Fruit fly (Drosophila melanogaster) ovary, adult (tissue): ENCODE data around the gene her.

Source experiments
- CG17801 ChIP-seq: fragments of 200-800 bp; optimal IDR thresholded peaks from 2 replicates; lab custom pipeline; 2019; ENCODE audit warnings: missing biosample characterization, mild to moderate bottlenecking, missing genetic modification characterization, moderate library complexity; ENCODE audit not compliant: partially characterized antibody

The her gene

dm6 chr2L:16676651-16677359 lies at the start of gene her, which contains the start of gene Trpgamma:
her (plus strand) TSS chr2L:16677185.
Trpgamma (minus strand) TSS chr2L:16676701.
- TF ChIP-seq CG17801 (GFP tag; lab: Kevin White, UChicago) = peak; percentile 41

DNA sequence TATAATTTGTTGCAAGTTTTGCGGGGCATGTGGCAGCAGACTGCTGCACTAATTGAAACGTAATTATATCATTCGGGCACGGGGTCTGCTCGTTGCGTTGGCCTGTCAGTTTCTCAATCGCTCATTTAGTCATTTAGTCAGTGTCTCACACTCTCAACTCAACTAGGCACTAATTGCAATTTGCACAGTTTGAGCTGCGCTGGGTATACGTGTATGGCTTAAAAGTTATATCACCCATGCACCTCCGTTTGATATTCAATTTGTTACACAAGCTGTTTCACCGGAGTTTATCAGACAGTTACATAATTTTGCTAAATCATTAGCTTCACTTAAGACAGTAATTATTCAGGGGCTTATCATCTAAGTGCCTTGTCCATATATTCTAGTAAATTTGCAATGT lies 49.0 kb upstream of the her start:
- no peak for TF ChIP-seq CG17801 (GFP tag; lab: Kevin White, UChicago)

DNA sequence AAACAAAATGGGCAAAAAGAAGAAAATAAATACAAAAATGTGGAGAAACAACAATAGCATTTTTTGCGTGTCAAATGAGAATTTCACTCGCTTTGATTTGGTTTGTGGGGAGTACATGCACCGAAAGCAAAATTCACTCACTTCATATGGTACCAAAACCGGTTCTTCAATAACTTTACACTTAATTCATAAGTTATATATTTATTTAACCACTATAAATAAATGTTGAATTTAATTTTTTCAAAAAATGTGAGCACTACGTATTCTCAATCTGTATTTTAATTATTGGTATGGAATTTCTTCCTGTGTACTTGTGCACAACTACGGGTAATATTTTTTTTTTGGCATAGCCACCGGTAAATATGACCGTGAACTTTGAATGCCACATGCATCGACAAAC lies 47.8 kb upstream of the her start:
- no peak for TF ChIP-seq CG17801 (GFP tag; lab: Kevin White, UChicago)

DNA sequence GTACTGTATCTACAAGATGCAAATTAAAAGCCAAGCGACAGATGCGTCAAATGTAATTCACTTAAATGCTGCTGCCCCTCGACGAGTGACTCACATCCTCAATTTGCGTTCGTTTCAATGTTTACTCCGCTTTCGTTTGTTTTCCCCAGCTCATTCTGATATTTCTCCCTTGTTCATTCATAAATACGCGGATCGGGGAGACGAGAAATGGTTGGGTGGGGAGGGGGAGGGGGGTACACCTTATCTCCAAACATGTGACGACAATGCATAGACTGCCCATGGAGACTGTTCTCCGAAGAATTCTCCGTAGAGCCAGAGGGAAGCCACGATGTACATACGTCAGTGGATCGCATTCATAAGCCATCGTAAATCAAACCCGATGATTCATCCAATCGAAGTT lies 39.6 kb upstream of the her start:
- TF ChIP-seq CG17801 (GFP tag; lab: Kevin White, UChicago) = no peak

- peak; percentile 29 for TF ChIP-seq CG17801 (GFP tag; lab: Kevin White, UChicago)
Observed at dm6 chr2L:16638349-16638748, 38.6 kb upstream of the her start.

dm6 chr2L:16640846-16641245 lies 36.1 kb upstream of the her start:
- TF ChIP-seq CG17801 (GFP tag; lab: Kevin White, UChicago) = peak; percentile 66

- TF ChIP-seq CG17801 (GFP tag; lab: Kevin White, UChicago) = no peak
Observed at dm6 chr2L:16643445-16643844, 33.5 kb upstream of the her start.

DNA sequence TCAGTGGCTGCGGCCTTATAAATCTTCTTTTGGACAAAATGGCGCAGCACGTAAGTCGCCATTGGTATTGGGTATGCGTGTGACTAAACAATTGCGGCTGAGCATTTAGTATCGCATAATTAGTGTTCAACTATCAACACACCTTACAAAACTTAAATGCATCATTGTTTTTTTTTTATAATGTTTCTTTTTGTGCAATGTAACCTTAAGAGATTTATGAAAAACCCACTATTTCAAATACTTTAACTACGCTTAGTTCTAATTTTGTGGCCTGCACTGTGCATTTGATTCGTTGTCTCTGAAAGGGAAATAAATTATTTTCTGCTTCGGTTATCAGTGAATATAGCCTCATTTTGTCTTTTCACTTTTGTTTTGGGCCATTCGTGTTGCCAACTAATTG lies 33.0 kb upstream of the her start:
- no peak for TF ChIP-seq CG17801 (GFP tag; lab: Kevin White, UChicago)

DNA sequence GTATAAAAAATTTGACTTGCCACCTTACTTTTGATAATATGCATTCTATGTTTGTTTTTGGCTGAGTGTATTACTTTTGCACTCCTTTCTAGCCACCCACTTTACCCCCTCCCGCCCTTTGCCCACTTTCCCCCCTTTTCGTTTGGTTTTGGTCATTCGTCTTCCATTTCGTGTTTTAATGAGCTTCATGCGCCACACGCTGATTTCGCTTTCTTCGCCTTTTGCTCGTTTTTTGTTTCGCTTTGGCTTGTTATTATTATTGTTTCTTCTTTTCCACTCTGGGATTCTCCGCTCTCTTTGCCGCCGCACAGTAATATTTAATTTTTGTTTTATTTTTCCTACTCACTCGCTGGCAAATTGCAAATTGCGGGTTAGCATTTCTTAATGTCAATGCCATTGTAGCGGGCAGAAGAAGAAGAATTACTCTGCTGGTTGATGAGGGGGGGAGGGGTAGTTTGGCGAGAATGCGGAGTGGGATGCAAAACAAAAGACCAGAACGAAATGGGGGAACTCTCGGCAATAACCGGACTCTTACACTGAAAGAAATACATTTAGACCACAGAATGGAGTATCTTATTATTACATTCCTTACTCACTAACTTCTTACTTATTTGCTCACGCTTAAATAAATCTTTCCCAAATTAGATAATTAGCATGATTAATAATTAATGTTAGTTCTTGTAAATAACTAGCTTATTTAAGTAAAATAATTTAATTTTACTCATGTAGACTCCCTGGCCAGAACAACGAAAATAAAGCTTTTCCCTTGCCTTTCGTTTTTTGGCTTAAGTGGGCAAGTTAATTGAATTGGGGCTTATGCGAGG lies 31.3 kb upstream of the her start:
- TF ChIP-seq CG17801 (GFP tag; lab: Kevin White, UChicago) = peak; percentile 57

DNA sequence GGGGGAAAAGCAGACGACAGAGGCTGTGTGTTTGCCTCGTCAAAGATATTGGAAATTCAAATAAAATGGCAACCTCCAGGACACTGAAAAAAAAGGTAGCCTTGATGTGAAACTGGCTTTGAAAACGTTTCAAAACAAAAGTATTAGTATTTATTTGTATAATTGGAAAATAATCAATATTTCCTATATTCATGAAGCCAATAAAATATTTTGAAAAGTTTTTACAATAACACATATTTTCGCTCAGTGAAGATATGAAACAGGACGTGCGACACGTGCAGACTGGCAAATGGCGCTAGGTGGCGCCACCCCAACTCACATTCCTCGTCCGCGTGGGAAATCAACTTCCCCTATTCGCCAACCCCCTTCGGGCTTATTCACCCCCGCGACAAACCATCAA lies 29.2 kb upstream of the her start:
- TF ChIP-seq CG17801 (GFP tag; lab: Kevin White, UChicago) = no peak

DNA sequence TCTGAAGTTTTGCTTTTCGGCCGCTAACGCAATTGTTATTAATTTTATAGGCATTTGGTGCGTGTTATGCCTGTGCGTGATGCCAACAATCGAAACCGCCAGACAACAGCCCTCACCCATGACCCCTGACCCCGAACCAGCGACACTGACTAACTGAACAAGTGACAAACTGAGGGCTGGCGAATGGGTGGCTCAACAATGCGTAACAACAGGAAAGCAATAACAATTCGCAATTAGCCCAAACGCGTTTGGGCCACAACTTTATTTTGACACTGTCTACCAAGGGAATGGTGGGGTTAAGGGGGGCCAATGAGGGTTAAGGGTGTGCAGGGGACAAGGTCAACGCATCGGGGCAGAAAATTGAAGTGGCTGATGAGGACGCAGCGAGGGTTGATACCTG lies 28.1 kb upstream of the her start:
- TF ChIP-seq CG17801 (GFP tag; lab: Kevin White, UChicago) = no peak

- peak; percentile 29 for TF ChIP-seq CG17801 (GFP tag; lab: Kevin White, UChicago)
Observed at dm6 chr2L:16653541-16653940, 23.4 kb upstream of the her start.

DNA sequence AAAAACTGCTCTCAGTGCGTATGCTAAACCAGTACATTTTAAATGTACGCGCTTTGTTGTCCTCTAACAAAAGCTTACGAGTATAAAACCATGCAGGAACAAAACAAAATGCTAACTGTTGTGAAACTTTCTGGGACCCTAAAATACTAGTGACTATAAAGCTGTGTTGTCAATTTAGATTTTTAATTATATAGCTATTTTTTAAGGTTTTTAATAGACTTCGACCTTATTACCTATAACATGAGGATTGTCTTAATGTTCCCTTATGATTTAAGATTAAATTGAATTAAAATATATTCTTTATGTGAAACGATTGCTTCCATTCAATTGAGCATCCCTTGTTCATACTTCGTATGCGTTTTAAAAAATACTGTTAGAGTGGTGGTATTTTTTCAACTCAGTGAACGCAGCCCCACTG lies 20.3 kb upstream of the her start:
- no peak for TF ChIP-seq CG17801 (GFP tag; lab: Kevin White, UChicago)

DNA sequence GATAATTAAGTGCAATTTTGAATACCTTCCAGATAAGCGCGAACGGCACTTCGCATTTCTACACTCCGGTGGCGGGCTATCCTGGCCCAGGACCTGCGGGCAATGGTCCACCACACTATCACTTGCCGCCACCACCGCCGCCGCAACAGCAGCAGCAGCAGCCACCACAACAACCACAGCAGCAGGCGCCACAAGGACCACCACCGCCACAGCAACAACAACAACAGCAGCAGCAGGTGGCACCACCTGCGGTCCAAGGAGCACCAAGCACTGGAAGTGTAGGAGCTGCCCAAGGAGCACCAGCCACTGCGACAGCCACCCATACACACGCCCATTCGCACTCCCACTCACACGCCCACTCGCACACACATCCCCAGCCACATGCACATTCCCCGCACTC lies 19.5 kb upstream of the her start:
- TF ChIP-seq CG17801 (GFP tag; lab: Kevin White, UChicago) = no peak

dm6 chr2L:16672290-16672689 lies 4.7 kb upstream of the her start:
- TF ChIP-seq CG17801 (GFP tag; lab: Kevin White, UChicago) = no peak

- no peak for TF ChIP-seq CG17801 (GFP tag; lab: Kevin White, UChicago)
Observed at dm6 chr2L:16679073-16679472, 2.1 kb downstream of the her start.
